Worm (Caenorhabditis elegans): ENCODE measurements around the gene C13A2.4.
"Not testable (repeated sequence)": the region's sequence is repeated elsewhere in the genome, so short reads cannot be mapped to it uniquely, and the experiment has no call there.

C13A2.4 gene

DNA sequence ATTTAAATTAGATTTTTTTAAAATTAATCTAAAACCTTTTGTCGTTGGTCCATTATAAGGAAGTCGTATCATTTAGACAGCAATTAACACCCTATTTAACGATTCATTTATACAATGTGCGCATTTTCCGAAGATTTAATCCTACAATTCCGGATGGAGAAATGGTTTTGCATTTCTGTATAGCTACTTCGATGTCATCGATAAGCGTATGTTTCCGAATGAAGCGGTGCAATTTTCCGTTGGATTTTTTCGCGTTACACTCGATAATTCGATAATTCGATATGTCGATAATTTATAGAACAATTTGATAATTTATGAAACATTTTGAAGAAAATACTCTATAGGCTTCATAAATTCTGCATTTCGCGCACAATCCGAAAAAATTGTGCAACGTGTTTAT, 4.2 kb upstream of the C13A2.4 start, which contains the start of gene C13A2.10:
Gene C13A2.10 (minus strand): TSS at position 101 of the 400 bp plus-strand sequence.
- no peak for TF ChIP-seq W03F9.2 (tag; optimal IDR thresholded peaks at IDR 0.05)
- no peak for TF ChIP-seq him-1 (tag; optimal IDR thresholded peaks at IDR 0.05)
- TF ChIP-seq dao-5 (tag; optimal IDR thresholded peaks at IDR 0.05) = no peak

DNA sequence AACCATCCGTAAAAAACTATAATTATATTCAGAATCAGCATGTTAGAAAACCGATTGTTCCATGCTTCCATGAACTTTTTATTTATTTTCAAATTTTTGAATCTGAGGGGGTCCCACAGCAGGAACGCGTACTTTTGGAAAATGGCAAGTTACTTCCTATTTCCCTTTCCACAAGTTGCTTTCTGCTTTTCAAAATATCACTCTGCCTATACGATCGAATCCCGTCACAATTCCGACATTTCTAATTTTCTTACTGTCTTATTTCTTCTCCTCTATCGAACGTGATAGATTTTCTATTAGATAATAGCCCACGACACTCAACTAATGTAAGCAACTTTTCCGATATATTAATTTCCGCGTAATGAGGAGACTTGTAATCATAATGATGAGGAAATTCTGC, 3.7 kb upstream of the C13A2.4 start, which contains the start of gene C13A2.5:
Gene C13A2.5 (plus strand): TSS at position 301 of the 400 bp plus-strand sequence.
- TF ChIP-seq him-1 (tag; optimal IDR thresholded peaks at IDR 0.05) (no peak), dao-5 (tag; optimal IDR thresholded peaks at IDR 0.05) (no peak), W03F9.2 (tag; optimal IDR thresholded peaks at IDR 0.05) (no peak)

DNA sequence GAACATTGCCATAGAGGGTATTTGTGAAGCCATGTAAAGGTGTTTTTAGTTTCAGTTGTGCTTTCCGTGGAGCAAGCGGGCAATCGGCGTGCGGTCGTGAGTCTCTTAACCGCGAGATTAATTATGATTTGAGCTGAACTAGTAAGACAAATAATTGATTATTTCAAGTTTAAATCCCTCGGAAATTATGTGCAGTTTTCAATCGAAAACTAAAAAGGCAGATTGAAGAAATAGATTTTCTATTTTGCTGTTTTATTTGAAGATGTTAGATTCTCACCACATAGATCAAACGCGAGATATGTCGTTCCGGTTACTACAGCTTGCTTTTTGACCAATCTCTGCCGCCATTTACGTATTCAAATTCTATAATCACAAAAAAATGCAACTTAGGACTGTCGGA, 2.8 kb downstream of the C13A2.4 start, which contains the start of gene C13A2.3:
Gene C13A2.3 (plus strand): TSS at position 301 of the 400 bp plus-strand sequence.
- TF ChIP-seq dao-5 (tag; optimal IDR thresholded peaks at IDR 0.05) (no peak), W03F9.2 (tag; optimal IDR thresholded peaks at IDR 0.05) (no peak), him-1 (tag; optimal IDR thresholded peaks at IDR 0.05) (no peak)

DNA sequence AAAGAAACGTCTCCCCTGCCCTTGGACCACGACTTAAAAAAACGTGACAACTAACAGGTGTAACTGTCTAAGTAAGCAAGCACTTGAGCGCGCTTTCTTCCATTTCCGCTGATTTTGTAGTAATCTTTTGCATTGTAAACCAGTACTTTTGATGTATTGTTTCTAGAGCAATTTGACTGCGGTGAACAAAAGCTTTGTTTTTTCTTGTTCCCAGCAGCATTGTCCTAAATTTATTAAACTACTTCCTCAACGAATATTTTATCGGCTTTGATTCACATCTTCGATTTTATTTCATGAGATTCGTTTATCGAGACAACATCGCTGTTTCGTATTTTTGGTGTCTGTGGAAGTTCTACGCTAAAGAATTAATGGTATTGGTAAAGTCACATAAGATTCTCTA, 9.5 kb downstream of the C13A2.4 start, which contains the start of gene C13A2.1:
Gene C13A2.1 (plus strand): TSS at position 301 of the 400 bp plus-strand sequence.
- TF ChIP-seq W03F9.2 (tag; optimal IDR thresholded peaks at IDR 0.05) (no peak), dao-5 (tag; optimal IDR thresholded peaks at IDR 0.05) (no peak), him-1 (tag; optimal IDR thresholded peaks at IDR 0.05) (no peak)

DNA sequence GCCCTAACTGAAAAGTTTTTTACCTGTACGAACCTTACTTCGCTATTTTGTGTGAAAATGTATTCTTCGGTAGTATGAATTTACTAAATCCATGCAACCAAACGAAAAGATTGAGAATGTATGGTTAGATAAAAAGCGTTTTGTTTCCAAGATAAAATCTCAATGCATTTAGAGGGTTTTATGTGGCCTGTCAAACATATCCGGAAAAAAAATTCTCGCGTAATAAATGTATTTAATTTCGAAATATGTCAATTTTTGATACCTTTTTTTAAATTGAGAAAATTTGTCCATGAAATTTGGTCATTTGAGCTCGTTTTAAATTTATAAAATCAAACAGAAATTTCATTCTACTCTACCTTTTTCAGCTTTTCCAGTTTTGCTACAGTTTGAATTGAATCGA, 16.1 kb downstream of the C13A2.4 start, which contains the start of gene F07G11.4:
Gene F07G11.4 (minus strand): TSS at position 101 of the 400 bp plus-strand sequence.
- TF ChIP-seq W03F9.2 (tag; optimal IDR thresholded peaks at IDR 0.05) = no peak
- TF ChIP-seq him-1 (tag; optimal IDR thresholded peaks at IDR 0.05) = no peak
- TF ChIP-seq dao-5 (tag; optimal IDR thresholded peaks at IDR 0.05) = no peak

DNA sequence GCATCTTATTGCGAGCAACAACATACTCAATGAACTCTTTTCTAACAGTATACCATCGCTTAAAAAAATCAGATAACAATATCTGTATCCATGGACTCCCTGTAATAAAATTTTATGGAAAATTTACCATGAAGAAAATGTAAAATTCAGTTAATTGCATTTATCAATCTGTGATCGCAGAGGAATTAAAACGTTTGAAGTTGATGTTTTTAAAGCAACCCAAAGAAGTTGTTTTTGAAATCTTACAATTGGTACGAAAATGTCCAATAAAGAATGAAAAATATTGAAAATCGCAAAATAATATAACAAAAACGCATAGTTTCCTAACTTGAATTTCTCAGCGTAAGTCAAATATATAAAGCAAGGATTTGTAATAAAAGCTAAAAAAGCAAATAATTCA, 18.1 kb downstream of the C13A2.4 start, which contains the start of gene srj-32:
Gene srj-32 (minus strand): TSS at position 101 of the 400 bp plus-strand sequence.
- TF ChIP-seq dao-5 (tag; optimal IDR thresholded peaks at IDR 0.05) = no peak
- TF ChIP-seq W03F9.2 (tag; optimal IDR thresholded peaks at IDR 0.05) = no peak
- TF ChIP-seq him-1 (tag; optimal IDR thresholded peaks at IDR 0.05) = no peak

DNA sequence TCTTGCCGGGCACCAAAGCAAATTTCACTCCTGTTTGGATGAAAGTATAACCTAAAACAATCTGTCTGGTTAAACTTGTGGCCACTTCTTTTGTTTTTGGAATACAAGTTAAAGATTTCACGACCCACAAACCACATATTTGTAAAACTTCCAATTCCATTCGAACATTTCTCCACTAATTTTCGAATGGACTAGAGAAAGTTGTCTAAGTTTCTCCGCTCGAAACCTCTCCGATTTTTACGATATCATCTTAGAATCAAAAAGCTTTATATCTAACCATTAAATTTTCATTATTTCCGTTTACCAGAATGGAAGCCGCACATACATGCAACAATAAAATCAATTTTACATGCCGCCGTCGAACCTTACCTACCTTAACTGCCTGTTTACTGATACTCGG, 19.3 kb downstream of the C13A2.4 start, which contains the start of gene F07G11.3:
Gene F07G11.3 (plus strand): TSS at position 301 of the 400 bp plus-strand sequence.
- TF ChIP-seq W03F9.2 (tag; optimal IDR thresholded peaks at IDR 0.05) (no peak), him-1 (tag; optimal IDR thresholded peaks at IDR 0.05) (no peak), dao-5 (tag; optimal IDR thresholded peaks at IDR 0.05) (no peak)

DNA sequence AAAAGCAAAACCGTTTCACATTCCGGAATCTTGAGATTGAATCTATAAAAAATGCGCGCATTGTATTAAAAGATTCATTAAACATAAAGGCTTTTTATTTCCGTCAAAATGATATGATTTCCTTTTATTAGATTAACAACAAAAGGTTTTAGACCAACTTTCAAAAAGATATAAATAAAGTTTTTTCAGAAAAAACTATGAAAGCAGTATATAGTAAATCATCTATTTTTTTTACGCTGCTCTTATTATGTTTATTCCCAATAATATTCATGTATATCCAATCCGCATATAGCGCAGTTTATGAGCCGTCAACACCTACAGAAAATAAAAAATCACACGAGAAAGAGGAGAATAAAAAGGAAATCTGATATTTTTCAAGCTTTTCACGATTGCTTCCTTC, 25.3 kb downstream of the C13A2.4 start, which contains the start of gene F07G11.2:
Gene F07G11.2 (plus strand): TSS at position 301 of the 400 bp plus-strand sequence.
- TF ChIP-seq him-1, W03F9.2, dao-5 (tag; optimal IDR thresholded peaks at IDR 0.05): not testable (repeated sequence)

DNA sequence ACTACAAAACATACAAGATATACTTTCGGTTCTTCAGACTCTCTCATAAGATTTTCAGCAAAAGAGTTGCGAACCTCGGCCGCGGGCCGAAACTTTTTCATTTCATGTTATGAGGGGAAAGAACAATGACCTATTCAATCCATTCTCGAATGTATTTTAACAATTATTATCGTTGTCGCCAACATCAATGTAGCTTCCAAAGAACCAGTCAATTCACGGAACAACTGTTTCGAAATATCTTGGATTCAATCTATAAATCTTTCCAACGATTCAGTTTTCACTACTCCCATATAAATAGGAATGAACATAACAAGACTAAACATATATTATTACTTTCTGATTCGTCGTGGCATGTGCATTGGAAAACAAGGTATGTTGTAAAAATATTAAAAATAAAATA, 27.9 kb downstream of the C13A2.4 start, which contains the start of gene F07G11.1:
Gene F07G11.1 (plus strand): TSS at position 301 of the 400 bp plus-strand sequence.
- no peak for TF ChIP-seq W03F9.2 (tag; optimal IDR thresholded peaks at IDR 0.05)
- TF ChIP-seq dao-5 (tag; optimal IDR thresholded peaks at IDR 0.05) = no peak
- TF ChIP-seq him-1 (tag; optimal IDR thresholded peaks at IDR 0.05) = no peak

DNA sequence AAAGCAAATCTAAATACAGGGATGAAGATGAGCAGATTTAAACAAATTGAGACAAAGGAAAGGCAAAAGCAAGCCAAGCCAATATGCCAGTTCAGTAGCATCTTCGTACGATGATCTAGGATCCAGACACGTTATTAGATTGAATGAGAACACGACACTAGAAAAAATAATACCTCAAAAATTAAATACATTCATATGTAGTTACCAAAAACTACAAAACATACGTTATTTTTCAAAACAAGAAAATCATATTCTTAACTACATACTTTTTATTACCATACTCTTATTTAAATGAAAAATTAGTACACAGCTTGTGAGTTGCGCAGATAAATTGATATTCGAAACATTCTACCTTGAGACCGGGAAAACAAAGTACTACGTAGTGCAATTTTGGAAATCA, 34.0 kb downstream of the C13A2.4 start, which contains the start of gene srx-6:
Gene srx-6 (minus strand): TSS at position 101 of the 400 bp plus-strand sequence.
- TF ChIP-seq W03F9.2 (tag; optimal IDR thresholded peaks at IDR 0.05) = no peak
- TF ChIP-seq him-1 (tag; optimal IDR thresholded peaks at IDR 0.05) = no peak
- no peak for TF ChIP-seq dao-5 (tag; optimal IDR thresholded peaks at IDR 0.05)

DNA sequence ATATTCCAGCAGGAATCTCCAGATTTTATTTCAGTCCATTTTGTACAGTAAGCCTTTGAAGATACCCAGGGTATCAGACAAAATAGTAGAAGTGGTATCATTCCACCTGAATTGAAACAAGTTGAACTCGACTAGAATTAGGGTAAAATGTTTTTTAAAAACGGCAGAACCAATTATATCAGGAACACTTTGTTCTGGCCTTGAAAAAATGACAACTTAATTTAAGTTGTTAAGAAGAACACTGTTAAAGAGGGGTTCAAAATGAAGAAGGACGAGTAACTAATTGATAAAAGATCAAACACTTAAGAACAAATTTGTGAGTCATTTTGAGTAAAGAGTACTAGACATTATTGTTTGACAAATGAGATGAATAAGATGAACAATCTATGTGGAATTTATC, 41.7 kb downstream of the C13A2.4 start, which contains the start of gene lmd-4:
Gene lmd-4 (minus strand): TSS at position 101 of the 400 bp plus-strand sequence.
- no peak for TF ChIP-seq him-1 (tag; optimal IDR thresholded peaks at IDR 0.05)
- no peak for TF ChIP-seq dao-5 (tag; optimal IDR thresholded peaks at IDR 0.05)
- no peak for TF ChIP-seq W03F9.2 (tag; optimal IDR thresholded peaks at IDR 0.05)

DNA sequence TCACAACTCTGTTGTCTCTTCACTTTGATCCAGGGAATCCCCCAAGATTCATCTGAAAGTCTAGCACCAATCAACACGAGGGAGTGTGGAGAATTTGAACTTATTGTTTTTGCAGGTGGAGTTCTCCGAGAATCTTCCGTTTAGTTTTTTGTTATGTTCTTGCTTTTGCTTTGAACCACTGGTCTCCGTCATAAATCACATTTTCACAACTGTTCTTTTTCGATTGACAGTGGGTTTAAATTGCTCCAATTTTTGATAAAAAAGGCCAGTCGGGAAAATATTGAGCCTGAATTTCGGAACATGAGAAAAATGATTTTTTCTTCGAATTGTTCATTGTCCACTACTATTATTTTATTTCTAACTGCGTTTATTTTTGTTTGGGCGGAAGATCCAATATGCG, 42.7 kb downstream of the C13A2.4 start, which contains the start of gene F10G2.10:
Gene F10G2.10 (plus strand): TSS at position 301 of the 400 bp plus-strand sequence.
- TF ChIP-seq W03F9.2 (tag; optimal IDR thresholded peaks at IDR 0.05) (no peak), dao-5 (tag; optimal IDR thresholded peaks at IDR 0.05) (no peak), him-1 (tag; optimal IDR thresholded peaks at IDR 0.05) (no peak)

DNA sequence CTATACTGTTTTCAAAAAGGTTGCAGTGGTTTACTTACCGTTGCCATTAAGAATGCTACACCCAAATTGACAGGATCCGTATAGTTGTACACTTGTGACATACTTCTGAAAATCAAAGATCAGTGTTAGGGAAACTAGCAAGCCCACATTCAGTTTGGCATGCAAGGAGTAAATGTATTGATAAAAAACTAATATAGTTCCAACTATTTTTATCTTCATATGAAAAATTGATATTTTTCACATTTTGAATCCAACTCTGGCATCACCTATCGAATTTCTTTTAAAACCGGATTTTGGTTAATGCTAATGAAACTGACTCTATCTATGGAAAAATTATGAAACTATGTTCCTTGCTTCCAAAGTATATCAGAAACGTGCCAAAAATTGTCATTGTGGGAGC, 46.1 kb downstream of the C13A2.4 start, which contains the start of gene srx-92:
Gene srx-92 (minus strand): TSS at position 101 of the 400 bp plus-strand sequence.
- no peak for TF ChIP-seq dao-5 (tag; optimal IDR thresholded peaks at IDR 0.05)
- TF ChIP-seq W03F9.2 (tag; optimal IDR thresholded peaks at IDR 0.05) = no peak
- TF ChIP-seq him-1 (tag; optimal IDR thresholded peaks at IDR 0.05) = no peak

DNA sequence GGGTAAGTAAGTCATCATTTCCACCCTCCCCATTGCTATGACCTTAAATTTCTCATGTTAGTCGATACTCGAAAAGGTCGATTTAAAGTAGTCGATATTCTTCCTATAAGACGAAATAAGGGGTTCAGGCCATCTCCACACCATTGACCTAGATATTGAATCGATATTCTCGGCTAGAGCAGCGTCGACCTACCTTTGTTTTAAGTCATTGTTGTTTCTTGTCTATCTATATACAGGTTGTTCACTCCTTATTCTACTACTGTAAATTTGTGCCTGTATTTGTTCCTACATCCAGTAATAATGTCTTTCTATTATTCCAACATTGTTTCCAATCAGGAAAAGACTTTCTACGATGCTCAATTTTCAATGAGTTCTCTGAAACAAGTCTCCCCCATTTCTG, 47.7 kb downstream of the C13A2.4 start, which contains the start of gene F10G2.4:
Gene F10G2.4 (plus strand): TSS at position 301 of the 400 bp plus-strand sequence.
- TF ChIP-seq W03F9.2 (tag; optimal IDR thresholded peaks at IDR 0.05) (no peak), him-1 (tag; optimal IDR thresholded peaks at IDR 0.05) (no peak), dao-5 (tag; optimal IDR thresholded peaks at IDR 0.05) (no peak)
